Worm (Caenorhabditis elegans) whole organism, mixed stage, embryonic: ENCODE data around the gene H20J04.4.

Experiments
- lin-13 ChIP-seq: fragments of 150-350 bp; optimal IDR thresholded peaks from 2 replicates; lab custom pipeline; 2014; ENCODE audit warnings: missing biosample characterization, missing genetic modification characterization
- lin-32 ChIP-seq: fragments of 200-800 bp; sonication (Bioruptor generic); optimal IDR thresholded peaks from 2 replicates; lab custom pipeline; 2018; ENCODE audit warnings: mild to moderate bottlenecking, missing genetic modification characterization, missing compliant biosample characterization
- mab-5 ChIP-seq: fragments of 150-350 bp; optimal IDR thresholded peaks from 2 replicates; lab custom pipeline; 2014; ENCODE audit warnings: missing biosample characterization, missing genetic modification characterization
- nhr-2 ChIP-seq: fragments of 150-350 bp; optimal IDR thresholded peaks from 2 replicates; lab custom pipeline; 2014; ENCODE audit warnings: missing biosample characterization, missing genetic modification characterization
- unc-120 ChIP-seq: sonication (generic microtip); optimal IDR thresholded peaks from 2 replicates; lab custom pipeline; 2017; ENCODE audit warnings: missing genetic modification characterization, missing compliant biosample characterization; ENCODE audit not compliant: poor library complexity, severe bottlenecking

DNA sequence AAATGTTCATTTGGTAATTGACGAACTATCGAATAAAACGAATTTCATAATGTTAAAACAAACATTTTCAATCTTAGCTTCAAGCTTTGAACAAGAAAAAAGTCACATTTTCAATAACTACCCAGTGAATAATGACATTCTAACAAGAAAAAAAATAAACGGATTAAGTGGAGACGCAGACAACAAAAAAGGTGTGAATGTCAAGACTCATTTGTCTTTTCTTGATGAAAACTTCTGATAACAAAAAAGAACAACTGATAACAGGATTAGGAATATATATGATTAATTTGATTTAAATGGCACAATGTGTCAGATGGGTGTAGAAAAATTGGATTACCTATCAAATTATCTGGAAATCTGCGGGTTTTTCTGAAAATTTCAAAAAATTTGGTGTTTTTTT, 40.2 kb upstream of the H20J04.4 start:
- no peak for TF ChIP-seq mab-5 (tag; lab: Kevin White, UChicago)
- no peak for TF ChIP-seq lin-13
- no peak for TF ChIP-seq nhr-2 (tag; lab: Kevin White, UChicago)
- no peak for TF ChIP-seq lin-32
- no peak for TF ChIP-seq unc-120
